Comparison of ENCODE assay signal across 2 fruit fly cellular contexts in the genomic region with DNA sequence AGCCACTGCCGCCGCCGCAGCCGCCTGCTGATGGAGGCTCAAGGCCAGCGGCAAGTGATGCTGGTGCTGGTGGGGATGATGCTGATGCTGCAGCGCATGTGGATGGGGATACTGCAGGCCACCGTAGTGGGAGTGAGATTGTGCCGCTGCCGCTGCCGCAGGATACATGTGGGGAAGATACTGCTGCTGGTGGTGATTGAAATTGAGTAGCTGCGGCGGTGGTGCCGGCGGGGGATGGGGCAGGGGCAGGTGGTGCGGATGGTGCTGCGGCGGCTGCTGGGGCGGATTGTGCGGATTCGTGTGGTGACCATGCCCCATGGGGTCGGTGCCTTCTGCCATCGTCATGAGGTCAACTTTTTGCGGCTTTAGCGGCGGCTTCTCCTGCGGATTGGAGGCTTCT.
A peak's percentile ranks its signal among the peaks of the same experiment; 100 is the strongest.
TF ChIP-seq lines count a peak whose summit lies in the region.

No protein-coding gene starts in this region.

- no peak for TF ChIP-seq CTCF in whole organism, embryonic (GFP tag; optimal IDR thresholded peaks at IDR 0.05; lab: Kevin White, UChicago)

TF ChIP-seq in whole organism, embryonic, 481 proteins besides CTCF, POLR2A, EP300 and RAD21:
- TF ChIP-seq Ets65A (GFP tag; lab: Kevin White, UChicago) (peak; percentile 15), Xrp1 (GFP tag; IDR thresholded peaks at IDR 0.05; lab: Robert Waterston, UW) (no peak), Hr39 (optimal IDR thresholded peaks at IDR 0.05; lab: Kevin White, UChicago) (peak; percentile 55), CG1602 (GFP tag; optimal IDR thresholded peaks at IDR 0.05; lab: Kevin White, UChicago) (no peak), hb (GFP tag; IDR thresholded peaks at IDR 0.05; lab: Robert Waterston, UW; ENCODE audit: partially characterized antibody) (no peak)
TF ChIP-seq in whole organism, embryonic: peak in this region for 2.

TF ChIP-seq in whole organism, wandering third instar larva, 38 proteins besides CTCF, POLR2A, EP300 and RAD21:
- TF ChIP-seq Dfd (GFP tag; optimal IDR thresholded peaks at IDR 0.05; lab: Kevin White, UChicago) (peak; percentile 91), foxo (GFP tag; optimal IDR thresholded peaks at IDR 0.05; lab: Kevin White, UChicago) (no peak)
